Worm (Caenorhabditis elegans) whole organism, L4 larva: ENCODE results near the gene twk-49.

Experiments
- F44E2.7 ChIP-seq: fragments of 200-800 bp; sonication (Bioruptor generic); IDR thresholded peaks from 2 replicates; pipeline ENCODE4 v2.1.2; 2022; ENCODE audit warnings: missing genetic modification characterization, missing compliant biosample characterization
- ama-1 ChIP-seq: fragments of 150-350 bp; optimal IDR thresholded peaks from 2 replicates; lab custom pipeline; 2014; ENCODE audit warnings: inconsistent platforms, mixed read lengths
- fos-1 ChIP-seq: fragments of 150-350 bp; optimal IDR thresholded peaks from 2 replicates; lab custom pipeline; 2014; ENCODE audit warnings: missing biosample characterization, missing genetic modification characterization
- mep-1 ChIP-seq: fragments of 150-350 bp; sonication (generic microtip); optimal IDR thresholded peaks from 3 replicates; lab custom pipeline; 2014; ENCODE audit warnings: missing biosample characterization, missing genetic modification characterization
- unc-39 ChIP-seq: sonication (generic microtip); optimal IDR thresholded peaks from 2 replicates; lab custom pipeline; 2017; ENCODE audit warnings: missing biosample characterization, missing genetic modification characterization

DNA sequence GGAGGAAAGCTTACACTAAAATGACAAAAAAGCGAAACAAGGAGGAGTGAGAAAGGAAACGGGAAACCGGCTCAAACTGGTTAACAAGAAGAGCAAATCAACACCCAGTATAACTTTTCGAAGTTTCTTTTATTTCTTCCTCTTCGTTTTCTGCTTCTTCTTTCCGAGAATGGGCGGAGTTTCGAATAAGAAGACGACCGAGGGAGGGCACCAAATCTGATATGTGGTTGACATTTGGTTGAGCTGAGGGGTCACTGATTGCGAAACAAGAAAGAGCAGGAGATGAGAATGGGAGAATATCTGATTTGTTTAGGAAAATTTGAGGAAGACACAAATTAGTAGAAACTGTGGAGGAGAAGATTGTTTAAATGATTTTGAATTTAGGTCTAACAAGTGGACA is 358 bp downstream of the twk-49 start:
- TF ChIP-seq F44E2.7 (GFP tag; lab: Robert Waterston, UW) (no peak), mep-1 (tag; lab: Kevin White, UChicago) (no peak), unc-39 (no peak), fos-1 (tag; lab: Kevin White, UChicago) (no peak), ama-1 (lab: Kevin White, UChicago) (no peak)
